Worm (Caenorhabditis elegans): Measurements from ENCODE around the gene ins-34.

ce11 chrIV:14113621-14114020, 7.2 kb downstream of the ins-34 start:
- TF ChIP-seq lin-39 (tag; optimal IDR thresholded peaks at IDR 0.05): no peak
- no peak for TF ChIP-seq ztf-11 (tag; optimal IDR thresholded peaks at IDR 0.05)
- no peak for TF ChIP-seq ceh-16 (tag; optimal IDR thresholded peaks at IDR 0.05)
- no peak for TF ChIP-seq nhr-76 (tag; optimal IDR thresholded peaks at IDR 0.05)
- TF ChIP-seq mdl-1 (tag; optimal IDR thresholded peaks at IDR 0.05): no peak

Measured in whole organism, L3 larva.